Fruit fly (Drosophila melanogaster) whole organism, embryonic: Measurements from ENCODE around the gene CtBP.

Source experiments
- Ada2b ChIP-seq: fragments of 200-800 bp; sonication (Bioruptor generic); IDR thresholded peaks from 2 replicates; pipeline ENCODE4 v1.3.6; 2022; ENCODE audit warnings: missing biosample characterization, missing genetic modification characterization
- Antp ChIP-seq: fragments of 200-800 bp; sonication (Bioruptor generic); optimal IDR thresholded peaks from 3 replicates; lab custom pipeline; 2016; ENCODE audit warnings: missing biosample characterization, missing genetic modification characterization
- Bdp1 ChIP-seq: fragments of 200-800 bp; sonication (Bioruptor generic); optimal IDR thresholded peaks from 3 replicates; lab custom pipeline; 2016; ENCODE audit warnings: missing biosample characterization, missing genetic modification characterization
- CG11504 ChIP-seq: fragments of 200-800 bp; sonication (Bioruptor generic); optimal IDR thresholded peaks from 3 replicates; lab custom pipeline; 2019; ENCODE audit warnings: missing biosample characterization, mild to moderate bottlenecking, missing genetic modification characterization, moderate library complexity
- CG11723 ChIP-seq: fragments of 200-800 bp; sonication (Bioruptor generic); optimal IDR thresholded peaks from 2 replicates; lab custom pipeline; 2017; ENCODE audit warnings: missing biosample characterization, mild to moderate bottlenecking, missing genetic modification characterization
- CG12104 ChIP-seq: fragments of 200-800 bp; sonication (Bioruptor generic); optimal IDR thresholded peaks from 3 replicates; lab custom pipeline; 2016; ENCODE audit warnings: missing biosample characterization, missing genetic modification characterization
- CG13775 ChIP-seq: fragments of 200-800 bp; sonication (Bioruptor generic); optimal IDR thresholded peaks from 3 replicates; lab custom pipeline; 2017; ENCODE audit warnings: missing biosample characterization, mild to moderate bottlenecking, missing genetic modification characterization
- CG14014 ChIP-seq: fragments of 200-800 bp; sonication (Bioruptor generic); IDR thresholded peaks from 2 replicates; pipeline ENCODE4 v1.3.6; 2022; ENCODE audit warnings: missing biosample characterization, missing genetic modification characterization
- CG14050 ChIP-seq: fragments of 200-800 bp; sonication (Bioruptor generic); IDR thresholded peaks from 3 replicates; pipeline ENCODE4 v1.3.6; 2022; ENCODE audit warnings: missing biosample characterization, missing genetic modification characterization
- CG15073 ChIP-seq: fragments of 200-800 bp; sonication (Bioruptor generic); optimal IDR thresholded peaks from 2 replicates; lab custom pipeline; 2016; ENCODE audit warnings: missing biosample characterization, missing genetic modification characterization
- CG16815 ChIP-seq: fragments of 200-800 bp; sonication (Bioruptor generic); optimal IDR thresholded peaks from 3 replicates; lab custom pipeline; 2017; ENCODE audit warnings: missing biosample characterization, mild to moderate bottlenecking, missing genetic modification characterization
- CG17612 ChIP-seq: fragments of 200-800 bp; sonication (Bioruptor generic); IDR thresholded peaks from 2 replicates; pipeline ENCODE4 v1.3.6; 2022; ENCODE audit warnings: missing biosample characterization, missing genetic modification characterization
- CG18599 ChIP-seq: fragments of 200-800 bp; sonication (Bioruptor generic); optimal IDR thresholded peaks from 3 replicates; lab custom pipeline; 2017; ENCODE audit warnings: missing biosample characterization, missing genetic modification characterization, mild to moderate bottlenecking, moderate library complexity, missing genetic modification reagents
- CG31388 ChIP-seq: fragments of 200-800 bp; sonication (Bioruptor generic); optimal IDR thresholded peaks from 2 replicates; lab custom pipeline; 2016; ENCODE audit warnings: missing biosample characterization, missing genetic modification characterization
- CG6765 ChIP-seq: fragments of 200-800 bp; sonication (Bioruptor generic); optimal IDR thresholded peaks from 3 replicates; lab custom pipeline; 2017; ENCODE audit warnings: missing biosample characterization, mild to moderate bottlenecking, missing genetic modification characterization
- CG6854 ChIP-seq: fragments of 200-800 bp; sonication (Bioruptor generic); optimal IDR thresholded peaks from 3 replicates; lab custom pipeline; 2017; ENCODE audit warnings: missing biosample characterization, mild to moderate bottlenecking, missing genetic modification characterization
- CG7928 ChIP-seq: fragments of 200-800 bp; sonication (Bioruptor generic); optimal IDR thresholded peaks from 2 replicates; lab custom pipeline; 2017; ENCODE audit warnings: missing biosample characterization, mild to moderate bottlenecking, missing genetic modification characterization
- CG9876 ChIP-seq: fragments of 200-800 bp; sonication (Bioruptor generic); optimal IDR thresholded peaks from 2 replicates; lab custom pipeline; 2016; ENCODE audit warnings: missing biosample characterization, missing genetic modification characterization
- CHES-1-like ChIP-seq: fragments of 200-800 bp; sonication (Bioruptor generic); optimal IDR thresholded peaks from 2 replicates; lab custom pipeline; 2016; ENCODE audit warnings: missing biosample characterization, missing genetic modification characterization
- Gsc ChIP-seq: fragments of 200-800 bp; sonication (Bioruptor generic); IDR thresholded peaks from 2 replicates; pipeline ENCODE4 v1.3.6; 2022; ENCODE audit warnings: missing biosample characterization, missing genetic modification characterization
- Hr51 ChIP-seq, 2 experiments: fragments of 200-800 bp; sonication (Bioruptor generic); optimal IDR thresholded peaks; 2 replicates in 1 of 2; 3 replicates in 1 of 2; lab custom pipeline; 2016 to 2018; ENCODE audit warnings: missing biosample characterization in 2 of 2, missing genetic modification characterization in 2 of 2, mild to moderate bottlenecking in 1 of 2, moderate library complexity in 1 of 2
- Jarid2 ChIP-seq: fragments of 200-800 bp; sonication (Bioruptor generic); optimal IDR thresholded peaks from 3 replicates; lab custom pipeline; 2017; ENCODE audit warnings: mild to moderate bottlenecking, missing biosample characterization, missing genetic modification reagents, missing genetic modification characterization
- MESR4 ChIP-seq: fragments of 200-800 bp; sonication (Bioruptor generic); optimal IDR thresholded peaks from 2 replicates; lab custom pipeline; 2018; ENCODE audit warnings: missing biosample characterization, mild to moderate bottlenecking, missing genetic modification characterization, moderate library complexity
- NC2β ChIP-seq: fragments of 200-800 bp; sonication (Bioruptor generic); optimal IDR thresholded peaks from 2 replicates; lab custom pipeline; 2016; ENCODE audit warnings: missing biosample characterization, missing genetic modification characterization
- NFAT ChIP-seq: fragments of 200-800 bp; sonication (Bioruptor generic); IDR thresholded peaks from 2 replicates; pipeline ENCODE4 v1.3.6; 2022; ENCODE audit warnings: missing biosample characterization, missing genetic modification characterization
- Oaz ChIP-seq: fragments of 200-800 bp; sonication (Bioruptor generic); IDR thresholded peaks from 2 replicates; pipeline ENCODE4 v1.3.6; 2022; ENCODE audit warnings: missing biosample characterization, missing genetic modification characterization
- Poxn ChIP-seq: fragments of 200-800 bp; sonication (Bioruptor generic); IDR thresholded peaks from 2 replicates; pipeline ENCODE4 v1.3.6; 2022; ENCODE audit warnings: missing biosample characterization, missing genetic modification characterization
- Rx ChIP-seq: fragments of 200-800 bp; sonication (Bioruptor generic); IDR thresholded peaks from 2 replicates; pipeline ENCODE4 v1.3.6; 2022; ENCODE audit warnings: missing biosample characterization, missing genetic modification characterization
- Scr ChIP-seq: fragments of 200-800 bp; sonication (Bioruptor generic); IDR thresholded peaks from 2 replicates; pipeline ENCODE4 v1.3.6; 2022; ENCODE audit warnings: missing biosample characterization, missing genetic modification characterization; ENCODE audit not compliant: partially characterized antibody
- ato ChIP-seq: fragments of 200-800 bp; sonication (Bioruptor generic); IDR thresholded peaks from 2 replicates; pipeline ENCODE4 v1.3.6; 2022; ENCODE audit warnings: missing biosample characterization, missing genetic modification characterization; ENCODE audit not compliant: partially characterized antibody
- bab2 ChIP-seq: fragments of 200-800 bp; sonication (Bioruptor generic); optimal IDR thresholded peaks from 2 replicates; lab custom pipeline; 2016; ENCODE audit warnings: missing biosample characterization, missing genetic modification characterization
- bbx ChIP-seq: fragments of 200-800 bp; sonication (Bioruptor generic); IDR thresholded peaks from 2 replicates; pipeline ENCODE4 v1.3.6; 2022; ENCODE audit warnings: missing biosample characterization, missing genetic modification characterization; ENCODE audit not compliant: partially characterized antibody
- cad ChIP-seq: fragments of >200 bp; optimal IDR thresholded peaks from 2 replicates; lab custom pipeline; 2017; ENCODE audit warnings: missing biosample characterization, missing genetic modification characterization
- cas ChIP-seq: fragments of 200-800 bp; sonication (Bioruptor generic); IDR thresholded peaks from 2 replicates; pipeline ENCODE4 v1.3.6; 2022; ENCODE audit warnings: missing biosample characterization, missing genetic modification characterization
- cg ChIP-seq: fragments of 200-800 bp; sonication (Bioruptor generic); optimal IDR thresholded peaks from 3 replicates; lab custom pipeline; 2019; ENCODE audit warnings: missing biosample characterization, mild to moderate bottlenecking, missing genetic modification characterization, moderate library complexity
- chinmo ChIP-seq: fragments of 200-800 bp; sonication (Bioruptor generic); IDR thresholded peaks from 4 replicates; pipeline ENCODE4 v1.3.6; 2022; ENCODE audit warnings: missing biosample characterization, missing genetic modification characterization; ENCODE audit not compliant: partially characterized antibody
- crol ChIP-seq: fragments of 200-800 bp; sonication (Bioruptor generic); IDR thresholded peaks from 2 replicates; pipeline ENCODE4 v1.3.6; 2022; ENCODE audit warnings: missing biosample characterization, missing genetic modification characterization
- dati ChIP-seq: fragments of 200-800 bp; sonication (Bioruptor generic); IDR thresholded peaks from 2 replicates; pipeline ENCODE4 v1.3.6; 2022; ENCODE audit warnings: missing biosample characterization, missing genetic modification characterization
- dpn ChIP-seq, 2 experiments: fragments of 200-800 bp; sonication (Bioruptor generic); optimal IDR thresholded peaks; 3 replicates each; lab custom pipeline; 2016; ENCODE audit warnings: missing biosample characterization in 2 of 2, missing genetic modification characterization in 2 of 2
- emc ChIP-seq: fragments of 200-800 bp; sonication (Bioruptor generic); optimal IDR thresholded peaks from 2 replicates; lab custom pipeline; 2016; ENCODE audit warnings: missing biosample characterization, missing genetic modification characterization
- ems ChIP-seq: fragments of 200-800 bp; sonication (Bioruptor generic); optimal IDR thresholded peaks from 3 replicates; lab custom pipeline; 2016; ENCODE audit warnings: missing biosample characterization, missing genetic modification characterization
- exex ChIP-seq: fragments of 200-800 bp; sonication (Bioruptor generic); optimal IDR thresholded peaks from 4 replicates; lab custom pipeline; 2018; ENCODE audit warnings: missing biosample characterization, mild to moderate bottlenecking, missing genetic modification characterization, moderate library complexity
- fd64A ChIP-seq: fragments of 200-800 bp; sonication (Bioruptor generic); optimal IDR thresholded peaks from 3 replicates; lab custom pipeline; 2018; ENCODE audit warnings: missing biosample characterization, mild to moderate bottlenecking, missing genetic modification characterization
- fd96Cb ChIP-seq: fragments of 200-800 bp; sonication (Bioruptor generic); optimal IDR thresholded peaks from 2 replicates; lab custom pipeline; 2018; ENCODE audit warnings: missing biosample characterization, mild to moderate bottlenecking, missing genetic modification characterization, moderate library complexity
- fru ChIP-seq: fragments of >200 bp; optimal IDR thresholded peaks from 2 replicates; lab custom pipeline; 2017
- jumu ChIP-seq: fragments of 200-800 bp; sonication (Bioruptor generic); optimal IDR thresholded peaks from 3 replicates; lab custom pipeline; 2016; ENCODE audit warnings: missing biosample characterization, missing genetic modification characterization
- kay ChIP-seq: fragments of 200-800 bp; sonication (Bioruptor generic); optimal IDR thresholded peaks from 2 replicates; lab custom pipeline; 2016; ENCODE audit warnings: missing biosample characterization, missing genetic modification characterization
- kni ChIP-seq: fragments of 200-800 bp; sonication (Bioruptor generic); optimal IDR thresholded peaks from 3 replicates; lab custom pipeline; 2017; ENCODE audit warnings: mild to moderate bottlenecking, missing biosample characterization, missing genetic modification reagents, missing genetic modification characterization
- nom ChIP-seq: fragments of 200-800 bp; sonication (Bioruptor generic); optimal IDR thresholded peaks from 2 replicates; lab custom pipeline; 2017; ENCODE audit warnings: missing biosample characterization, missing genetic modification characterization, mild to moderate bottlenecking, moderate library complexity, missing genetic modification reagents
- prd ChIP-seq, 3 experiments: fragments of >200 bp in 2 of 3; fragments of 200-800 bp in 1 of 3; sonication (Bioruptor generic) in 1 of 3; optimal IDR thresholded peaks in 2 of 3; IDR thresholded peaks in 1 of 3; 2 replicates in 2 of 3; 3 replicates in 1 of 3; pipeline versions ENCODE4 v1.3.6 to Lab custom; 2017 to 2022; ENCODE audit warnings: missing biosample characterization in 1 of 3, missing genetic modification characterization in 1 of 3
- ranshi ChIP-seq: fragments of 200-800 bp; sonication (Bioruptor generic); IDR thresholded peaks from 2 replicates; pipeline ENCODE4 v1.3.6; 2022; ENCODE audit warnings: missing biosample characterization, missing genetic modification characterization

Gene CtBP

DNA sequence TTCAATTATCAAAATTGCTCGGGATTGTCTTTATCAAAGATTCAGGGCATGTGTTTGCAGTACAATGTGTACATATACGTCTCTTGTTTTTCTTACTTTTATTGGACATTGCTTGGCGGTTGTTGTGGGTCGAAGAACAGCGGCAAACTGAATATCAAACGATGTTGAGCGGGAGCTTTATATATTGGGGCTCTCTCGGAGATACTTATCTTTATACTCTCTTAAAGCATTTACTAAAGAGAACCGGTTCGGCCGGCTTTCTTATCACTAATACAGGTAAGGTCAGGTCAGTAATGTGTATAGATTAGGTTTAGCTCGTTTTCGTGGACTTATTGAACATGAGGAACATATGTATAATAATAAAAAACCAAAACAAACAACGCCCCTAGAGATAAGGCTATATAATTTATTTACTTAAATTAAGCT, 39.9 kb downstream of the CtBP start, which contains the start of gene CG7966 (continued):
- TF ChIP-seq CG16815 (GFP tag; lab: Kevin White, UChicago) (no peak), Hr51 (GFP tag; optimal IDR thresholded peaks at IDR 0.05; lab: Kevin White, UChicago) (no peak), fd96Cb (no peak), kay (GFP tag; lab: Kevin White, UChicago) (peak; percentile 44), CG6854 (GFP tag; lab: Kevin White, UChicago) (peak; percentile 32), CG11723 (GFP tag; lab: Kevin White, UChicago) (no peak), cg (GFP tag; lab: Kevin White, UChicago) (peak; percentile 24), exex (tag; lab: Kevin White, UChicago) (peak; percentile 87), CG12104 (GFP tag; lab: Kevin White, UChicago) (no peak), ato (no peak), Poxn (GFP tag; lab: Robert Waterston, UW) (no peak), CG6765 (no peak), CG9876 (no peak), ranshi (GFP tag; lab: Robert Waterston, UW) (peak; percentile 25; the same call in 1 of the 2 replicates), fru (lab: Kevin White, UChicago) (no peak), CG17612 (GFP tag; lab: Robert Waterston, UW) (no peak), dpn (GFP tag; optimal IDR thresholded peaks at IDR 0.05; lab: Kevin White, UChicago) (no peak), CG7928 (GFP tag; lab: Kevin White, UChicago) (no peak), Rx (GFP tag; lab: Robert Waterston, UW) (no peak), NFAT (no peak), chinmo (GFP tag; lab: Robert Waterston, UW) (peak; percentile 58; the same call in 1 of the 4 replicates), Oaz (no peak), prd (optimal IDR thresholded peaks at IDR 0.05; lab: Kevin White, UChicago) (no peak), prd (GFP tag; IDR thresholded peaks at IDR 0.05; lab: Robert Waterston, UW) (no peak), CG11504 (tag; lab: Kevin White, UChicago) (no peak), CG18599 (GFP tag; lab: Kevin White, UChicago) (no peak), CG13775 (no peak), bbx (GFP tag; lab: Robert Waterston, UW) (peak; percentile 37; the same call in 1 of the 2 replicates), NC2β (GFP tag; lab: Kevin White, UChicago) (no peak), MESR4 (no peak), Jarid2 (GFP tag; lab: Kevin White, UChicago) (peak; percentile 83), Scr (GFP tag; lab: Robert Waterston, UW) (no peak), Bdp1 (no peak), CG31388 (GFP tag; lab: Kevin White, UChicago) (no peak), CG15073 (GFP tag; lab: Kevin White, UChicago) (no peak), crol (GFP tag; lab: Robert Waterston, UW) (no peak), dati (GFP tag; lab: Robert Waterston, UW) (no peak), cas (no peak), emc (no peak), CHES-1-like (no peak), ems (GFP tag; lab: Kevin White, UChicago) (no peak), CG14014 (GFP tag; lab: Robert Waterston, UW) (no peak), cad (GFP tag; lab: Kevin White, UChicago) (no peak), CG14050 (no peak), kni (GFP tag; lab: Kevin White, UChicago) (no peak), Gsc (GFP tag; lab: Robert Waterston, UW) (no peak), jumu (GFP tag; lab: Kevin White, UChicago) (no peak), fd64A (GFP tag; lab: Kevin White, UChicago) (peak; percentile 32), Antp (no peak), nom (GFP tag; lab: Kevin White, UChicago) (peak; percentile 53), Ada2b (GFP tag; lab: Robert Waterston, UW) (no peak), bab2 (GFP tag; lab: Kevin White, UChicago) (no peak)
